Fruit fly (Drosophila melanogaster): ENCODE measurements around the gene Erk7.

Erk7 gene

dm6 chrX:9252051-9252708, 15.3 kb downstream of the Erk7 start:
- TF ChIP-seq woc (GFP tag; optimal IDR thresholded peaks at IDR 0.05) (peak; percentile 7), sv (GFP tag; optimal IDR thresholded peaks at IDR 0.05) (no peak), pan (optimal IDR thresholded peaks at IDR 0.05) (no peak), Vsx2 (GFP tag; optimal IDR thresholded peaks at IDR 0.05; ENCODE audit: partially characterized antibody) (no peak), OdsH (GFP tag; optimal IDR thresholded peaks at IDR 0.05) (no peak), Hr83 (GFP tag; optimal IDR thresholded peaks at IDR 0.05; ENCODE audit: poor library complexity, severe bottlenecking) (no peak), fru (GFP tag; optimal IDR thresholded peaks at IDR 0.05) (no peak), Rel (GFP tag; optimal IDR thresholded peaks at IDR 0.05) (no peak), Rel (tag; optimal IDR thresholded peaks at IDR 0.05) (peak; percentile 6), HLH106 (tag; optimal IDR thresholded peaks at IDR 0.05) (peak; percentile 5), CG9705 (GFP tag; optimal IDR thresholded peaks at IDR 0.05) (no peak), tai (GFP tag; optimal IDR thresholded peaks at IDR 0.05) (no peak), h (GFP tag; optimal IDR thresholded peaks at IDR 0.05) (no peak)

- TF ChIP-seq Jra (GFP tag; optimal IDR thresholded peaks at IDR 0.05) (peak; percentile 50), sage (GFP tag; optimal IDR thresholded peaks at IDR 0.05) (no peak), GATAd (GFP tag; optimal IDR thresholded peaks at IDR 0.05) (no peak), OdsH (GFP tag; optimal IDR thresholded peaks at IDR 0.05) (peak; percentile 49), dmrt93B (GFP tag; optimal IDR thresholded peaks at IDR 0.05) (no peak), ey (GFP tag; optimal IDR thresholded peaks at IDR 0.05) (peak; percentile 66), CG32264 (GFP tag; optimal IDR thresholded peaks at IDR 0.05) (no peak), HLH106 (tag; optimal IDR thresholded peaks at IDR 0.05) (peak; percentile 61), dsf (GFP tag; optimal IDR thresholded peaks at IDR 0.05; ENCODE audit: borderline replicate concordance) (no peak), Dfd (GFP tag; optimal IDR thresholded peaks at IDR 0.05) (no peak), CG9705 (GFP tag; optimal IDR thresholded peaks at IDR 0.05) (peak; percentile 43), jim (GFP tag; optimal IDR thresholded peaks at IDR 0.05) (no peak), foxo (GFP tag; optimal IDR thresholded peaks at IDR 0.05) (peak in 1 of 2 experiments; percentile 70), rgr (GFP tag; optimal IDR thresholded peaks at IDR 0.05) (peak; percentile 66), Vsx2 (GFP tag; optimal IDR thresholded peaks at IDR 0.05; ENCODE audit: partially characterized antibody) (no peak), Dif (GFP tag; optimal IDR thresholded peaks at IDR 0.05; ENCODE audit: partially characterized antibody) (no peak), Hnf4 (GFP tag; optimal IDR thresholded peaks at IDR 0.05) (peak; percentile 72), usp (GFP tag; optimal IDR thresholded peaks at IDR 0.05) (no peak), Myc (optimal IDR thresholded peaks at IDR 0.05) (no peak), sv (GFP tag; optimal IDR thresholded peaks at IDR 0.05) (no peak), Mio (GFP tag; optimal IDR thresholded peaks at IDR 0.05) (no peak), br (GFP tag; optimal IDR thresholded peaks at IDR 0.05) (peak; percentile 55), woc (GFP tag; optimal IDR thresholded peaks at IDR 0.05) (peak; percentile 62), CrebA (GFP tag; optimal IDR thresholded peaks at IDR 0.05; ENCODE audit: borderline replicate concordance) (no peak), Rel (GFP tag; optimal IDR thresholded peaks at IDR 0.05) (no peak), Rel (tag; optimal IDR thresholded peaks at IDR 0.05) (peak; percentile 39), Abd-B (GFP tag; optimal IDR thresholded peaks at IDR 0.05) (no peak), Sp1 (GFP tag; optimal IDR thresholded peaks at IDR 0.05) (peak; percentile 56), dl (GFP tag; optimal IDR thresholded peaks at IDR 0.05; ENCODE audit: insufficient read depth in 1 of 2, partially characterized antibody in 2 of 2) (no peak), brk (GFP tag; optimal IDR thresholded peaks at IDR 0.05) (no peak), fru (GFP tag; optimal IDR thresholded peaks at IDR 0.05) (peak; percentile 53), psq (GFP tag; optimal IDR thresholded peaks at IDR 0.05) (peak; percentile 25), lola (GFP tag; optimal IDR thresholded peaks at IDR 0.05) (no peak), N (GFP tag; optimal IDR thresholded peaks at IDR 0.05) (no peak), Hr83 (GFP tag; optimal IDR thresholded peaks at IDR 0.05; ENCODE audit: poor library complexity, severe bottlenecking) (peak; percentile 24), tai (GFP tag; optimal IDR thresholded peaks at IDR 0.05) (no peak), h (GFP tag; optimal IDR thresholded peaks at IDR 0.05) (peak; percentile 58), pan (optimal IDR thresholded peaks at IDR 0.05) (no peak), Hr78 (GFP tag; optimal IDR thresholded peaks at IDR 0.05) (no peak)
Observed at dm6 chrX:9251212-9251877, 16.2 kb downstream of the Erk7 start.
